Fruit fly (Drosophila melanogaster) whole organism, wandering third instar larva: ENCODE measurements around the gene CG10657.
A peak's percentile ranks its signal among the peaks of the same experiment; 100 is the strongest.

Experiments used
- Abd-B ChIP-seq: fragments of >200 bp; optimal IDR thresholded peaks from 2 replicates; lab custom pipeline; 2017; ENCODE audit warnings: missing biosample characterization, missing genetic modification characterization
- CG32264 ChIP-seq: fragments of 200-800 bp; sonication (Bioruptor generic); optimal IDR thresholded peaks from 2 replicates; lab custom pipeline; 2016; ENCODE audit warnings: missing biosample characterization, missing genetic modification characterization
- CG9705 ChIP-seq: fragments of 200-800 bp; sonication (Bioruptor generic); optimal IDR thresholded peaks from 2 replicates; lab custom pipeline; 2018; ENCODE audit warnings: missing biosample characterization, mild to moderate bottlenecking, missing genetic modification characterization
- Dfd ChIP-seq: fragments of >200 bp; optimal IDR thresholded peaks from 2 replicates; lab custom pipeline; 2017; ENCODE audit warnings: missing biosample characterization, missing genetic modification characterization
- Dif ChIP-seq: fragments of 200-275, 200-300 bp; sonication (Bioruptor generic); optimal IDR thresholded peaks from 2 replicates; lab custom pipeline; 2018; ENCODE audit warnings: missing biosample characterization, missing genetic modification characterization; ENCODE audit not compliant: partially characterized antibody
- GATAd ChIP-seq: sonication (Bioruptor generic); optimal IDR thresholded peaks from 2 replicates; lab custom pipeline; 2016; ENCODE audit warnings: missing biosample characterization, missing genetic modification characterization
- HLH106 ChIP-seq: fragments of 200-800 bp; optimal IDR thresholded peaks from 3 replicates; lab custom pipeline; 2019; ENCODE audit warnings: missing biosample characterization, mild to moderate bottlenecking, missing genetic modification characterization, moderate library complexity
- Hr78 ChIP-seq: fragments of >200 bp; optimal IDR thresholded peaks from 2 replicates; lab custom pipeline; 2017; ENCODE audit warnings: missing biosample characterization, missing genetic modification characterization
- Hr83 ChIP-seq: fragments of 200-300 bp; sonication (Bioruptor generic); optimal IDR thresholded peaks from 2 replicates; lab custom pipeline; 2016; ENCODE audit warnings: missing biosample characterization, mild to moderate bottlenecking, missing genetic modification characterization, moderate library complexity; ENCODE audit not compliant: poor library complexity, severe bottlenecking
- Jra ChIP-seq: sonication (Bioruptor generic); optimal IDR thresholded peaks from 2 replicates; lab custom pipeline; 2016; ENCODE audit warnings: missing biosample characterization, missing genetic modification characterization
- Mio ChIP-seq: sonication (Bioruptor generic); optimal IDR thresholded peaks from 2 replicates; lab custom pipeline; 2016; ENCODE audit warnings: missing biosample characterization, missing genetic modification characterization
- Myc ChIP-seq: fragments of >200 bp; optimal IDR thresholded peaks from 2 replicates; lab custom pipeline; 2017
- N ChIP-seq: fragments of >200 bp; optimal IDR thresholded peaks from 2 replicates; lab custom pipeline; 2018; ENCODE audit warnings: missing biosample characterization, missing external identifiers, missing genetic modification characterization
- Rel ChIP-seq, 2 experiments: fragments of 200-800 bp; sonication (Bioruptor generic) in 1 of 2; optimal IDR thresholded peaks; 2 replicates in 1 of 2; 3 replicates in 1 of 2; lab custom pipeline; 2016 to 2019; ENCODE audit warnings: mild to moderate bottlenecking in 2 of 2, missing biosample characterization in 2 of 2, missing genetic modification characterization in 2 of 2, moderate library complexity in 1 of 2
- Sp1 ChIP-seq: fragments of 200-800 bp; sonication (Bioruptor generic); optimal IDR thresholded peaks from 3 replicates; lab custom pipeline; 2019; ENCODE audit warnings: missing biosample characterization, mild to moderate bottlenecking, missing genetic modification characterization, moderate library complexity
- Vsx2 ChIP-seq: fragments of 200-300, 225-300 bp; sonication (Bioruptor generic); optimal IDR thresholded peaks from 2 replicates; lab custom pipeline; 2018; ENCODE audit warnings: missing biosample characterization, missing genetic modification characterization; ENCODE audit not compliant: partially characterized antibody
- br ChIP-seq: fragments of 200-800 bp; sonication (Bioruptor generic); optimal IDR thresholded peaks from 2 replicates; lab custom pipeline; 2016; ENCODE audit warnings: missing biosample characterization, missing genetic modification characterization
- brk ChIP-seq: fragments of 200-800 bp; sonication (Bioruptor generic); optimal IDR thresholded peaks from 2 replicates; lab custom pipeline; 2016; ENCODE audit warnings: missing biosample characterization, mild to moderate bottlenecking, missing genetic modification characterization
- dmrt93B ChIP-seq: fragments of 200-800 bp; sonication (Bioruptor generic); optimal IDR thresholded peaks from 2 replicates; lab custom pipeline; 2018; ENCODE audit warnings: missing biosample characterization, mild to moderate bottlenecking, missing genetic modification characterization
- dsf ChIP-seq: sonication (Bioruptor generic); optimal IDR thresholded peaks from 2 replicates; lab custom pipeline; 2016; ENCODE audit warnings: missing biosample characterization, missing genetic modification characterization, borderline replicate concordance
- ey ChIP-seq: fragments of 200-800 bp; sonication (Bioruptor generic); optimal IDR thresholded peaks from 2 replicates; lab custom pipeline; 2016; ENCODE audit warnings: missing biosample characterization, missing genetic modification characterization
- foxo ChIP-seq, 2 experiments: fragments of 200-800 bp; sonication (Bioruptor generic); optimal IDR thresholded peaks; 2 replicates in 1 of 2; 3 replicates in 1 of 2; lab custom pipeline; 2016 to 2017; ENCODE audit warnings: missing biosample characterization in 2 of 2, missing genetic modification characterization in 2 of 2
- fru ChIP-seq: fragments of 200-800 bp; sonication (Bioruptor generic); optimal IDR thresholded peaks from 3 replicates; lab custom pipeline; 2016; ENCODE audit warnings: missing biosample characterization, mild to moderate bottlenecking, missing genetic modification characterization
- h ChIP-seq: fragments of 200-800 bp; sonication (Bioruptor generic); optimal IDR thresholded peaks from 3 replicates; lab custom pipeline; 2016; ENCODE audit warnings: missing biosample characterization, mild to moderate bottlenecking, missing genetic modification characterization
- jim ChIP-seq: fragments of 175-275, 200-325 bp; sonication (Bioruptor generic); optimal IDR thresholded peaks from 2 replicates; lab custom pipeline; 2016; ENCODE audit warnings: missing biosample characterization, mild to moderate bottlenecking, missing genetic modification characterization
- pan ChIP-seq: fragments of >200 bp; optimal IDR thresholded peaks from 2 replicates; lab custom pipeline; 2017
- psq ChIP-seq: fragments of 200-800 bp; sonication (Bioruptor generic); optimal IDR thresholded peaks from 3 replicates; lab custom pipeline; 2017; ENCODE audit warnings: missing biosample characterization, mild to moderate bottlenecking, missing genetic modification characterization, moderate library complexity
- rgr ChIP-seq: fragments of 200-800 bp; sonication (Bioruptor generic); optimal IDR thresholded peaks from 3 replicates; lab custom pipeline; 2016; ENCODE audit warnings: missing biosample characterization, mild to moderate bottlenecking, missing genetic modification characterization
- sage ChIP-seq: fragments of 200-800 bp; sonication (Bioruptor generic); optimal IDR thresholded peaks from 2 replicates; lab custom pipeline; 2016; ENCODE audit warnings: missing biosample characterization, mild to moderate bottlenecking, missing genetic modification characterization
- sv ChIP-seq: fragments of 200-800 bp; sonication (Bioruptor generic); optimal IDR thresholded peaks from 3 replicates; lab custom pipeline; 2016; ENCODE audit warnings: missing biosample characterization, missing genetic modification characterization
- tai ChIP-seq: sonication (Bioruptor generic); optimal IDR thresholded peaks from 2 replicates; lab custom pipeline; 2016; ENCODE audit warnings: missing biosample characterization, missing genetic modification characterization
- usp ChIP-seq: fragments of >200 bp; optimal IDR thresholded peaks from 2 replicates; lab custom pipeline; 2017; ENCODE audit warnings: missing biosample characterization, missing genetic modification characterization
- woc ChIP-seq: sonication (Bioruptor generic); optimal IDR thresholded peaks from 2 replicates; lab custom pipeline; 2016; ENCODE audit warnings: missing biosample characterization, mild to moderate bottlenecking, missing genetic modification characterization

CG10657 gene

dm6 chr3L:12496428-12497344, at the start of gene CG10657:
Gene CG10657, minus strand, starts transcription at chr3L:12497216.
- TF ChIP-seq Rel (GFP tag; optimal IDR thresholded peaks at IDR 0.05; lab: Kevin White, UChicago) (no peak), Rel (tag; optimal IDR thresholded peaks at IDR 0.05; lab: Kevin White, UChicago) (peak; percentile 39), jim (GFP tag; lab: Kevin White, UChicago) (no peak), woc (GFP tag; lab: Kevin White, UChicago) (no peak), CG9705 (GFP tag; lab: Kevin White, UChicago) (no peak), tai (GFP tag; lab: Kevin White, UChicago) (no peak), Vsx2 (peak; percentile 46), ey (no peak), br (GFP tag; lab: Kevin White, UChicago) (no peak), N (GFP tag; lab: Kevin White, UChicago) (no peak), GATAd (GFP tag; lab: Kevin White, UChicago) (no peak), rgr (no peak), Jra (GFP tag; lab: Kevin White, UChicago) (no peak), Dfd (no peak), HLH106 (tag; lab: Kevin White, UChicago) (no peak), Mio (GFP tag; lab: Kevin White, UChicago) (no peak), brk (GFP tag; lab: Kevin White, UChicago) (no peak), Myc (lab: Kevin White, UChicago) (no peak), Sp1 (GFP tag; lab: Kevin White, UChicago) (peak; percentile 14), dsf (GFP tag; lab: Kevin White, UChicago) (no peak), psq (GFP tag; lab: Kevin White, UChicago) (no peak)

dm6 chr3L:12537123-12537522, 40.1 kb upstream of the CG10657 start, which contains the start of gene CG4069:
Gene CG4069, minus strand, starts transcription at chr3L:12537315.
- TF ChIP-seq Myc (lab: Kevin White, UChicago) (peak; percentile 31), HLH106 (tag; lab: Kevin White, UChicago) (no peak)

- TF ChIP-seq Rel (GFP tag; optimal IDR thresholded peaks at IDR 0.05; lab: Kevin White, UChicago) (no peak), Rel (tag; optimal IDR thresholded peaks at IDR 0.05; lab: Kevin White, UChicago) (peak; percentile 2), CG32264 (GFP tag; lab: Kevin White, UChicago) (no peak), h (GFP tag; lab: Kevin White, UChicago) (no peak)
- TF ChIP-seq, all 38 proteins: peak for 1
Measured at dm6 chr3L:12534318-12534717, 37.3 kb upstream of the CG10657 start, which contains the start of gene Pmm2. Gene Pmm2, plus strand, starts transcription at chr3L:12534590.

dm6 chr3L:12533392-12534070, 36.5 kb upstream of the CG10657 start, which contains the start of the genes Tsf2 and CG34242:
Gene Tsf2, minus strand, starts transcription at chr3L:12533724.
Gene CG34242, plus strand, starts transcription at chr3L:12533996.
- TF ChIP-seq dsf (GFP tag; lab: Kevin White, UChicago) = no peak
- no peak for TF ChIP-seq jim (GFP tag; lab: Kevin White, UChicago)
- peak; percentile 81 for TF ChIP-seq dmrt93B (GFP tag; lab: Kevin White, UChicago)
- TF ChIP-seq br (GFP tag; lab: Kevin White, UChicago) = no peak
- no peak for TF ChIP-seq Abd-B (GFP tag; lab: Kevin White, UChicago)
- peak in 1 of 2 experiments; percentile 75 for TF ChIP-seq foxo (GFP tag; optimal IDR thresholded peaks at IDR 0.05; lab: Kevin White, UChicago)
- TF ChIP-seq Sp1 (GFP tag; lab: Kevin White, UChicago) = peak; percentile 4
- no peak for TF ChIP-seq pan (lab: Kevin White, UChicago)
- TF ChIP-seq usp (GFP tag; lab: Kevin White, UChicago) = no peak
- no peak for TF ChIP-seq h (GFP tag; lab: Kevin White, UChicago)
- TF ChIP-seq brk (GFP tag; lab: Kevin White, UChicago) = no peak
- no peak for TF ChIP-seq Mio (GFP tag; lab: Kevin White, UChicago)
- peak; percentile 16 for TF ChIP-seq sv
- peak; percentile 94 for TF ChIP-seq HLH106 (tag; lab: Kevin White, UChicago)
- TF ChIP-seq Myc (lab: Kevin White, UChicago) = peak; percentile 39
- no peak for TF ChIP-seq N (GFP tag; lab: Kevin White, UChicago)
- no peak for TF ChIP-seq Hr83
- TF ChIP-seq sage (GFP tag; lab: Kevin White, UChicago) = peak; percentile 56
- TF ChIP-seq rgr = peak; percentile 23
- no peak for TF ChIP-seq Dif (GFP tag; lab: Kevin White, UChicago)
- no peak for TF ChIP-seq ey
- TF ChIP-seq woc (GFP tag; lab: Kevin White, UChicago) = peak; percentile 46
- no peak for TF ChIP-seq GATAd (GFP tag; lab: Kevin White, UChicago)
- TF ChIP-seq fru = peak; percentile 63
- peak; percentile 28 for TF ChIP-seq CG9705 (GFP tag; lab: Kevin White, UChicago)
- no peak for TF ChIP-seq Hr78 (GFP tag; lab: Kevin White, UChicago)
- TF ChIP-seq Rel (GFP tag; optimal IDR thresholded peaks at IDR 0.05; lab: Kevin White, UChicago) = no peak
- TF ChIP-seq Rel (tag; optimal IDR thresholded peaks at IDR 0.05; lab: Kevin White, UChicago) = peak; percentile 80
